Fruit fly (Drosophila melanogaster): ENCODE data around the gene Hs3st-B.

Gene Hs3st-B

DNA sequence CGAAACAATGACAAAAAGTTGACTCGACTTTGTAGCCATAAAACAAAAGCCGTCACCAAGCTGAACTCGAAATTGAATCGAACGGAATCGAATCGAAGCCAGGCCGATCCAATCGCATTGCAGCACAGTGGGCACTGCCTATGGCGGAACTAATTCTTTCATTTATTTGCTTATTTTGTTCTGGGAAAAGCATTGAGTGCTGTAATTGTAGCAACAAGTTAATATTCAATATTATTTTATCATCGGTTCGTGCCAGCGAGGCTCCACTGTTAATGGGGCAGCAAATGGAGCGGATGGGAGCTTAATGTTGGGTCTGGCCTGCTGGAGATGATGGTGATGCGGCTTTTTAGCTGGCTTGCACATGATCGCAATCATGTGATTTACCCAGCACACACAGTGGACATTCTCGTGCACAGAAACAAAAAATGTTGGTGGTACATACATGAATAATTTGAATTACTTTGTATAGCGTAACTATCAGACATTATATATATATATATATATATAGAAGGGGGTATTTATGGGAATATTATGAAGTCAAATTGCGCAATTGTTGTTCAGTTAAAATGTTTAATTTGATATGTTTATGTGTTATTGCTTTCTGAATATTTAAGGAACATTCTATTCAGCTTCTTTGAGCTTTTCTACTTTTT, 41.0 kb downstream of the Hs3st-B start (continued):
- TF ChIP-seq H2.0 (GFP tag; IDR thresholded peaks at IDR 0.05) (peak; percentile 94), Usf (GFP tag; optimal IDR thresholded peaks at IDR 0.05) (peak; percentile 62), zfh1 (GFP tag; IDR thresholded peaks at IDR 0.05) (peak; percentile 94), dimm (GFP tag; IDR thresholded peaks at IDR 0.05) (peak; percentile 81), Gug (GFP tag; IDR thresholded peaks at IDR 0.05) (peak; percentile 92), CG7556 (GFP tag; optimal IDR thresholded peaks at IDR 0.05) (peak; percentile 75), oc (tag; optimal IDR thresholded peaks at IDR 0.05) (peak; percentile 95), CG9797 (GFP tag; optimal IDR thresholded peaks at IDR 0.05) (no peak), CG11695 (GFP tag; IDR thresholded peaks at IDR 0.05) (peak; percentile 84), CG31441 (GFP tag; IDR thresholded peaks at IDR 0.05) (peak; percentile 91), Fer3 (tag; optimal IDR thresholded peaks at IDR 0.05) (peak; percentile 81), CG12744 (GFP tag; optimal IDR thresholded peaks at IDR 0.05) (peak; percentile 63), Aef1 (GFP tag; IDR thresholded peaks at IDR 0.05) (peak; percentile 87), CG10366 (GFP tag; IDR thresholded peaks at IDR 0.05) (peak; percentile 93), CG4820 (GFP tag; optimal IDR thresholded peaks at IDR 0.05) (peak; percentile 88), CG2129 (GFP tag; IDR thresholded peaks at IDR 0.05; ENCODE audit: partially characterized antibody) (no peak), CG4424 (GFP tag; optimal IDR thresholded peaks at IDR 0.05) (peak; percentile 90), jumu (GFP tag; optimal IDR thresholded peaks at IDR 0.05) (peak; percentile 86), Ada2b (GFP tag; IDR thresholded peaks at IDR 0.05) (peak; percentile 94), CG7839 (tag; optimal IDR thresholded peaks at IDR 0.05) (peak; percentile 90), CG1024 (GFP tag; IDR thresholded peaks at IDR 0.05) (peak; percentile 90), CG34224 (GFP tag; IDR thresholded peaks at IDR 0.05; ENCODE audit: partially characterized antibody) (no peak), trem (tag; optimal IDR thresholded peaks at IDR 0.05) (peak; percentile 61), gcm (GFP tag; optimal IDR thresholded peaks at IDR 0.05) (peak; percentile 86), Tbp (GFP tag; optimal IDR thresholded peaks at IDR 0.05) (no peak), sd (tag; optimal IDR thresholded peaks at IDR 0.05) (peak; percentile 68), Taf1 (GFP tag; IDR thresholded peaks at IDR 0.05) (0 out of 2 replicates have a peak, but pooled peaks have one; percentile 22), sens (GFP tag) (peak; percentile 98), ssp (GFP tag; IDR thresholded peaks at IDR 0.05) (peak; percentile 83), sc (optimal IDR thresholded peaks at IDR 0.05) (no peak), sc (GFP tag; optimal IDR thresholded peaks at IDR 0.05) (peak; percentile 65), NC2α (GFP tag; optimal IDR thresholded peaks at IDR 0.05) (peak; percentile 79), CG18764 (GFP tag; optimal IDR thresholded peaks at IDR 0.05) (peak; percentile 71), CG13424 (tag; optimal IDR thresholded peaks at IDR 0.05) (peak; percentile 92), CG5245 (GFP tag; optimal IDR thresholded peaks at IDR 0.05) (peak; percentile 90), ci (GFP tag; IDR thresholded peaks at IDR 0.05) (peak; percentile 98), schlank (tag; optimal IDR thresholded peaks at IDR 0.05) (peak; percentile 52), Ptx1 (GFP tag; IDR thresholded peaks at IDR 0.05) (peak; percentile 94), wdn (GFP tag; IDR thresholded peaks at IDR 0.05) (peak; percentile 73), phol (tag; optimal IDR thresholded peaks at IDR 0.05) (peak; percentile 88), vnd (GFP tag; IDR thresholded peaks at IDR 0.05; ENCODE audit: partially characterized antibody) (no peak), PHDP (tag; optimal IDR thresholded peaks at IDR 0.05) (peak; percentile 86), croc (GFP tag; conservative IDR thresholded peaks at IDR 0.05) (peak; percentile 85), al (GFP tag; IDR thresholded peaks at IDR 0.05) (peak; percentile 66), CG15269 (tag; optimal IDR thresholded peaks at IDR 0.05) (peak; percentile 92), knrl (GFP tag; IDR thresholded peaks at IDR 0.05; ENCODE audit: partially characterized antibody) (no peak), Dbx (GFP tag; IDR thresholded peaks at IDR 0.05) (peak; percentile 67; the same call in 2 of the 3 replicates), gsb-n (tag; optimal IDR thresholded peaks at IDR 0.05) (peak; percentile 86), Blimp-1 (GFP tag; optimal IDR thresholded peaks at IDR 0.05) (peak; percentile 88), CG3726 (GFP tag; IDR thresholded peaks at IDR 0.05) (peak; percentile 92), CG7928 (GFP tag; optimal IDR thresholded peaks at IDR 0.05) (no peak)
